Worm (Caenorhabditis elegans): ENCODE results near the gene R11G1.7.

DNA sequence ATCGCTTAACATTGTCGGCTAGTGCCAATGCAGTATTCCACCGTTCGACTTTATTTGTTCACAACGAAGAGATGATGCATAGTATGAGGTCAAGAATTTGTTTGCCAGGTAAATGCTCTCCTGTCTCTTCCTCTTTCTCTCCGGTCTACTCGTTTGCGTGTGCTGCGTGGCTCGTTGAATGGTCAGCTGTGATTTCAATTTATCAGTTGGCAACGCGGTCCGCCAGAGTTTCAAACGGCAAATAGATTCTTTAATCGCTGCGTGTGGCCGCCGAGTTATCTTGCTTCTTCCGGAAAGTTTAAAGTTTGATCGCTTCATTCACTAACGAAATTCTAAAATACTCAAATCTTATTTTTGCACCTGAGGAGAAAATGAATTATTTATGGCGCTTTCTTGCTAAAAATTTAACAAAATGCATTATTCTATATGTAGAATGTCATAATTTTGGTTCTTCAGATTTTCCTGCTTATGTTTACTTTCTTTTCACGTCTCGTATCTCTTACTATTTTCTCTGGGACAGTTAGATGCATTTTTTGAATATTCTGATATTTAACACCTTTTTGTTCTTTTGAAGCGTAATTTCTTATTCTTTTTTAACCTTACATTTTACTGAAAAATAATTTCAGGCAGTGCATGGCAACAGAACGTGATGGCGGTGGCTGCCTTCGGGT lies 24.6 kb downstream of the R11G1.7 start, which contains the start of gene tsp-17:
- TF ChIP-seq him-1 (tag; optimal IDR thresholded peaks at IDR 0.05) (no peak), W03F9.2 (tag; optimal IDR thresholded peaks at IDR 0.05) (no peak), dao-5 (tag; optimal IDR thresholded peaks at IDR 0.05) (no peak)

All from whole organism, L4/young adult.